Worm (Caenorhabditis elegans) whole organism, young adult: Measurements from ENCODE around the gene F58E6.5.

Experiments
- B0035.1 ChIP-seq: sonication (generic microtip); optimal IDR thresholded peaks from 2 replicates; lab custom pipeline; 2016; ENCODE audit warnings: missing genetic modification characterization, mild to moderate bottlenecking, missing compliant biosample characterization, missing genotype, missing genetic modification reagents
- B0261.1 ChIP-seq: sonication (generic microtip); optimal IDR thresholded peaks from 2 replicates; lab custom pipeline; 2016; ENCODE audit warnings: mild to moderate bottlenecking, missing genetic modification characterization, moderate library complexity, missing compliant biosample characterization
- F10E7.11 ChIP-seq: sonication (generic microtip); optimal IDR thresholded peaks from 2 replicates; lab custom pipeline; 2017; ENCODE audit warnings: mild to moderate bottlenecking, missing genetic modification characterization, moderate library complexity, missing compliant biosample characterization
- F37B4.10 ChIP-seq: fragments of 200-800 bp; sonication (Bioruptor generic); IDR thresholded peaks from 2 replicates; pipeline ENCODE4 v1.3.6; 2022; ENCODE audit warnings: missing genetic modification characterization, missing compliant biosample characterization
- F52B5.7 ChIP-seq: sonication (generic microtip); optimal IDR thresholded peaks from 2 replicates; lab custom pipeline; 2016; ENCODE audit warnings: mild to moderate bottlenecking, missing genetic modification characterization, missing compliant biosample characterization
- F55B11.4 ChIP-seq: sonication (generic microtip); optimal IDR thresholded peaks from 2 replicates; lab custom pipeline; 2016; ENCODE audit warnings: missing compliant biosample characterization, missing genetic modification characterization, borderline replicate concordance; ENCODE audit not compliant: insufficient read depth
- athp-1 ChIP-seq: sonication (generic microtip); optimal IDR thresholded peaks from 2 replicates; lab custom pipeline; 2017; ENCODE audit warnings: mild to moderate bottlenecking, missing genetic modification characterization, missing compliant biosample characterization
- ccch-3 ChIP-seq: fragments of 200-800 bp; sonication (Bioruptor generic); optimal IDR thresholded peaks from 2 replicates; lab custom pipeline; 2018; ENCODE audit warnings: mild to moderate bottlenecking, missing genetic modification characterization, missing compliant biosample characterization
- cebp-1 ChIP-seq, 2 experiments: fragments of 200-800 bp in 1 of 2; sonication (Bioruptor generic) in 1 of 2; sonication (generic microtip) in 1 of 2; IDR thresholded peaks in 1 of 2; optimal IDR thresholded peaks in 1 of 2; 2 replicates each; pipeline versions ENCODE4 v1.3.6 to Lab custom; 2017 to 2022; ENCODE audit warnings: missing compliant biosample characterization in 2 of 2, missing genetic modification characterization in 2 of 2, mild to moderate bottlenecking in 1 of 2, missing genetic modification reagents in 1 of 2, moderate library complexity in 1 of 2
- ceh-91 ChIP-seq: fragments of 200-800 bp; sonication (Bioruptor generic); IDR thresholded peaks from 2 replicates; pipeline ENCODE4 v1.3.6; 2022; ENCODE audit warnings: missing genetic modification reagents, missing genetic modification characterization, missing compliant biosample characterization
- chd-7 ChIP-seq: sonication (generic microtip); optimal IDR thresholded peaks from 2 replicates; lab custom pipeline; 2016; ENCODE audit warnings: mild to moderate bottlenecking, missing genetic modification characterization, moderate library complexity, missing compliant biosample characterization
- dpl-1 ChIP-seq: fragments of 150-350 bp; optimal IDR thresholded peaks from 2 replicates; lab custom pipeline; 2014; ENCODE audit warnings: missing biosample characterization, missing genetic modification reagents, missing genetic modification characterization
- ekl-4 ChIP-seq: fragments of 200-800 bp; sonication (Bioruptor generic); IDR thresholded peaks from 2 replicates; pipeline ENCODE4 v1.3.6; 2022; ENCODE audit warnings: missing genetic modification reagents, missing genetic modification characterization, missing compliant biosample characterization
- gei-17 ChIP-seq: fragments of 200-800 bp; sonication (Bioruptor generic); optimal IDR thresholded peaks from 2 replicates; lab custom pipeline; 2018; ENCODE audit warnings: mild to moderate bottlenecking, missing genetic modification characterization, missing compliant biosample characterization
- him-1 ChIP-seq: sonication (generic microtip); optimal IDR thresholded peaks from 2 replicates; lab custom pipeline; 2016; ENCODE audit warnings: missing genotype, missing genetic modification reagents, missing genetic modification characterization, missing compliant biosample characterization
- hmg-20 ChIP-seq: fragments of 200-800 bp; sonication (Bioruptor generic); IDR thresholded peaks from 2 replicates; pipeline ENCODE4 v1.3.6; 2022; ENCODE audit warnings: missing genetic modification reagents, missing genetic modification characterization, missing compliant biosample characterization
- hsf-1 ChIP-seq: fragments of 200-800 bp; sonication (Bioruptor generic); IDR thresholded peaks from 2 replicates; pipeline ENCODE4 v1.3.6; 2022; ENCODE audit warnings: missing genetic modification reagents, missing genetic modification characterization, missing compliant biosample characterization
- lin-54 ChIP-seq: fragments of 200-800 bp; sonication (Bioruptor generic); optimal IDR thresholded peaks from 2 replicates; lab custom pipeline; 2018; ENCODE audit warnings: mild to moderate bottlenecking, missing genetic modification characterization, missing compliant biosample characterization
- madf-6 ChIP-seq: fragments of 200-800 bp; sonication (Bioruptor generic); IDR thresholded peaks from 2 replicates; pipeline ENCODE4 v1.3.6; 2022; ENCODE audit warnings: missing genetic modification reagents, missing genetic modification characterization, missing compliant biosample characterization
- madf-8 ChIP-seq: fragments of 200-800 bp; sonication (Bioruptor generic); conservative IDR thresholded peaks from 2 replicates; pipeline ENCODE4 v1.3.6; 2022; ENCODE audit warnings: missing genetic modification reagents, missing genetic modification characterization, missing compliant biosample characterization
- mes-4 ChIP-seq: sonication (generic microtip); optimal IDR thresholded peaks from 2 replicates; lab custom pipeline; 2016; ENCODE audit warnings: missing genotype, missing genetic modification characterization, missing compliant biosample characterization
- mxl-1 ChIP-seq: sonication (generic microtip); optimal IDR thresholded peaks from 2 replicates; lab custom pipeline; 2016; ENCODE audit warnings: missing genetic modification characterization, missing compliant biosample characterization
- nhr-80 ChIP-seq: sonication (generic microtip); optimal IDR thresholded peaks from 2 replicates; lab custom pipeline; 2016; ENCODE audit warnings: missing genetic modification characterization, missing compliant biosample characterization
- rcor-1 ChIP-seq: fragments of 200-800 bp; sonication (Bioruptor generic); IDR thresholded peaks from 2 replicates; pipeline ENCODE4 v1.3.6; 2022; ENCODE audit warnings: missing genetic modification reagents, missing genetic modification characterization, missing compliant biosample characterization
- rec-8 ChIP-seq, 2 experiments: sonication (generic microtip); optimal IDR thresholded peaks; 2 replicates each; lab custom pipeline; 2016; ENCODE audit warnings: mild to moderate bottlenecking in 2 of 2, missing genetic modification characterization in 2 of 2, missing genetic modification reagents in 2 of 2, missing genotype in 2 of 2, missing biosample characterization in 1 of 2, missing compliant biosample characterization in 1 of 2, moderate library complexity in 1 of 2
- sea-2 ChIP-seq: fragments of 200-800 bp; sonication (Bioruptor generic); IDR thresholded peaks from 2 replicates; pipeline ENCODE4 v1.3.6; 2022; ENCODE audit warnings: missing genetic modification characterization, missing compliant biosample characterization
- snpc-3.4 ChIP-seq: sonication (generic microtip); optimal IDR thresholded peaks from 2 replicates; lab custom pipeline; 2017; ENCODE audit warnings: missing genetic modification characterization, mild to moderate bottlenecking, missing compliant biosample characterization, antibody characterized with exemption, moderate library complexity, missing genotype, missing genetic modification reagents
- ztf-18 ChIP-seq: sonication (generic microtip); optimal IDR thresholded peaks from 2 replicates; lab custom pipeline; 2016; ENCODE audit warnings: missing genotype, mild to moderate bottlenecking, missing genetic modification characterization, missing compliant biosample characterization
- ztf-28 ChIP-seq: fragments of 200-800 bp; sonication (Bioruptor generic); IDR thresholded peaks from 2 replicates; pipeline ENCODE4 v1.3.6; 2022; ENCODE audit warnings: missing genetic modification reagents, missing genetic modification characterization, missing compliant biosample characterization

Gene F58E6.5

DNA sequence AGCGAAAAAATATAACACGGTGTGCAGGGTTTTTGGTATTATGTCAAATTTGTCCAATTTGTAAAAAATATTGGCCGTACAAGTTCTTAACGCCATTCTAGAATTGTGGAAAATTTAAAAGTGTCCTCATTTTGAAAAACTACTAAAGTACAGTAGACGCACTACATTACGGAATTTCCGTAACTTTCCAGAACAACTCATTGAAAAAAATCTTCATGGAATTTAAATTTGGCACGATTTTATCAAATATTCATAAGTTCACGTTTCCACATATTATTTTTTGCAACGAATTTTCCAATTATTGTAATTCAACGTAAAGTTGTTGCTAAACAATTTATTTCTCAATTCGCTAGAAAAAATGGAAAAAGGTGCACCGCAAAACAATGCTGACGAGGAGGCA lies 39.5 kb downstream of the F58E6.5 start, which contains the start of gene F40F9.3:
Gene F40F9.3, plus strand, starts transcription at position 301 of the 400 bp plus-strand sequence.
- TF ChIP-seq hmg-20 (GFP tag; lab: Robert Waterston, UW) (no peak), sea-2 (GFP tag; lab: Robert Waterston, UW) (no peak), dpl-1 (GFP tag; lab: Kevin White, UChicago) (no peak), ekl-4 (no peak), athp-1 (tag; lab: Kevin White, UChicago) (no peak), ztf-28 (no peak), B0261.1 (tag; lab: Kevin White, UChicago) (no peak), him-1 (tag; lab: Kevin White, UChicago) (no peak), snpc-3.4 (no peak), rec-8 (tag; optimal IDR thresholded peaks at IDR 0.05; lab: Kevin White, UChicago) (no peak), madf-6 (GFP tag; lab: Robert Waterston, UW) (no peak), F10E7.11 (no peak)
- TF ChIP-seq, all 124 proteins: peak for 0

DNA sequence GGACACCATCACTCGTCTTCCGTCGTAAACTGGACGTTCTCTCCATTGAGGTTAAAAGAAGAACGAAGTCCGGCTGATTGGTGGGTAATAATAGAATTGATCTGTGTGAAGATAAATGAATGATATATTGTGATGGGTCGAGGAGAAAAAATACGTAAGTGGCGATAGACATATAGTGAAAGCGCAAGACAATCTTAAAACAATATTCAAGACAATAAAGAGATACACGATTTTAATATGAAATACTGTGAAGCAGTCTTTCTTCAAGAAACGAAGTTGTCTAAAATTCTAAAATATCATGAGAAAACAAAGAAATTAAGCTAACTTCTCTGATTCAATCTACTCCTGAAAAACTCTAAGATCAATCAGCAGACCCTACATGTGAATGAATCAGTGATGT lies 40.8 kb downstream of the F58E6.5 start, which contains the start of gene F40F9.10:
Gene F40F9.10, minus strand, starts transcription at position 101 of the 400 bp plus-strand sequence.
- TF ChIP-seq hmg-20 (GFP tag; lab: Robert Waterston, UW): no peak
- no peak for TF ChIP-seq gei-17 (GFP tag; lab: Kevin White, UChicago)
- TF ChIP-seq mxl-1: no peak

DNA sequence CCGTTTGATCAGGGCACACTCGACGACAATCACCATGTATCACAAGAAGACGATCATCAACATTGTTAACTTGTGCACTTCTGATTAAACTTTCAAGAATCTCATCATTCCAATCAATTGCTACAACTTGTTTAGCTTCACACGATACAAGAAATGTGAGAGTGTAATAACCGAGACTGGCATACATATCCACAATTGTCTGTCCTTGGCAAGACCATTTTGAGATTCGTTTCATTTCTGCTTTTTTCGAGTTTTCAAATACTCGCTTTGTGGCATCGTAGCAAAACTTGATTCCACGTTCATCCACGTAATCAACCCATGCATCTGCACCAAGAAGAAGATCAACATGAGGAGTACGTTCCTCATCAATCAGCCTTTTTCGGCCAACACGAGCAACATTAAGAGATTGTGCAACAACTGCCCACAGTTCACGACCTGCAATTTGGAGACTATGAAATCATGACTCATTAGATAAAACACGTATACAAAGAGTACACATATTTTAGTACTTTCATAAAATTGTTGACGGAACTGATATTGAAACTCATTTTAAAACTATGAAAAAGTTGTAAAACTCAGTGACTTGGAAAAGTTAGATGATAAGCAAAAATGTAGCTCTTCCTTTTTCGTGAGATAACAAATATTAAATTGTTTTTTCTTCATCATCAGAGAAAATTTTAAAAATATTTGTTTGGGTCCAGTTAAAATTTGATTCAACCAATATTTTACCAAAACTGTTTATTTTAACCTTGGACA lies 41.8 kb downstream of the F58E6.5 start:
- TF ChIP-seq F52B5.7 (tag; lab: Kevin White, UChicago) (no peak), chd-7 (tag; lab: Kevin White, UChicago) (no peak), mes-4 (tag; lab: Kevin White, UChicago) (no peak), B0035.1 (tag; lab: Kevin White, UChicago) (no peak), madf-8 (GFP tag; lab: Robert Waterston, UW) (no peak), F55B11.4 (tag; lab: Kevin White, UChicago) (no peak), ztf-18 (tag; lab: Kevin White, UChicago) (no peak), hsf-1 (no peak), ceh-91 (no peak)

DNA sequence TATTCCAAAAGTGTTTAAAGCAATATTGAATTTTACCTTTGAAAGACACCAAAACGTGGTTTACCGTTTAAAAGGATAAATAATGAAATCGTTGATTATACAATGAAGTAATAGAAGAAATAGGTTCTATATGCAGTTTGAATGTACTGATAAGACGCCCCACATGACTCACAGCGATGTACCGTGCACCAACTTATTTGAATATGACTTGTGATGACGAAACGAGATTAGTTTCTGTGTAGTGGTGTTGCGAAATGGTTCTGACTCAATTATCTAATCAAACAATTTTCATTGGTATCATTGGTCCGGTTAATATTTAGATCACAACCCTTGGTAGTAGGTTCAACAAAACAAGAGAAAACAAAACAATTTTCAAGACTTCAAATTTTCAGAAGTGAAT lies 43.2 kb downstream of the F58E6.5 start:
- TF ChIP-seq rcor-1 (no peak), cebp-1 (GFP tag; IDR thresholded peaks at IDR 0.05; lab: Robert Waterston, UW) (peak; percentile 83), cebp-1 (tag; optimal IDR thresholded peaks at IDR 0.05; lab: Kevin White, UChicago) (no peak), ccch-3 (no peak), lin-54 (no peak), nhr-80 (tag; lab: Kevin White, UChicago) (peak; percentile 45)
- TF ChIP-seq, all 124 proteins: peak for 2

DNA sequence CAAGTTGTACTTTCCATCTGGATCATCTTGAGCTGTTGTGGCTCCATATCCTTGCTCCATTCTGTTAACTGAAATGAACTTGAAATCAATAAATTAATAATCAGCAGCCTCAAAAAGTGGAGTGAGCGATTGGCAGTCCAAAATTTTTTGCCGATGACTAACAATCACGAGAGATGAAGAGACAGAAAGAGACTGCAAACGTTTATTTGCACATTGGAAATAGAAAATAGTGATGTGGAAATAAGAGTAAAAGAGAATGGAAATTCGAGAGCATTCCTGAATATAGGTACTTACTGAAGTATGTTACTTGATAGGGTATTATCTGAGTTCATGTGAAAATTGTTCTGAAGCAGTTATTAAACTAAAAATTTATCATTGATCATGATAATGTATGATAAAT lies 44.6 kb downstream of the F58E6.5 start, which contains the start of gene tag-120:
Gene tag-120, minus strand, starts transcription at position 68 of the 400 bp plus-strand sequence.
- peak; percentile 49 for TF ChIP-seq nhr-80 (tag; lab: Kevin White, UChicago)
- no peak for TF ChIP-seq F37B4.10 (GFP tag; lab: Robert Waterston, UW)
